Worm (Caenorhabditis elegans) whole organism, L4/young adult: ENCODE results near the gene hcp-2.

Source experiments
- W03F9.2 ChIP-seq: fragments of 150-350 bp; optimal IDR thresholded peaks from 2 replicates; lab custom pipeline; 2014; ENCODE audit warnings: missing biosample characterization, missing genetic modification characterization
- dao-5 ChIP-seq: sonication (generic microtip); optimal IDR thresholded peaks from 2 replicates; lab custom pipeline; 2016; ENCODE audit warnings: missing genotype, missing genetic modification characterization, moderate library complexity, missing compliant biosample characterization
- him-1 ChIP-seq: sonication (generic microtip); optimal IDR thresholded peaks from 2 replicates; lab custom pipeline; 2016; ENCODE audit warnings: missing genotype, missing genetic modification reagents, missing genetic modification characterization, missing compliant biosample characterization

DNA sequence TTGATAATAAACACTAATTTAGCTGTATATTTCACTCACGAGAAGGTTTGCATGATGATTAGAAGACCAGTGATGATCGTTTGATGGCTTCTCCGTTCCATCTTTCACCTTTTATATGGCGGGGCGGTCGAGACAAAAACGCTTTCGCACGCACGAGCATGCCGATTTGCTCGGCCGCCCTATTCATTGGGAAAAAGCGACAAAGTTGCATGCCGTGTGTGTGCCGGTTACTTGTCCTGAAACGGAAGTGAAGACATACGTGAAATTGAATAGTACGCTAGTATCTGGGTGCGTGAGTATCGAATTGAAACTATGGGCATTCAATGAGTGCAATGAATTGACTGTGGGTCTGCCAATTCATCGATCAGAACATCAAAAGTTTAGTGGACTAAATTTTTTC is 22.8 kb upstream of the hcp-2 start, which contains the start of gene idpc-5:
- TF ChIP-seq him-1 (no peak), W03F9.2 (no peak), dao-5 (tag; lab: Kevin White, UChicago) (no peak)
